Worm (Caenorhabditis elegans): ENCODE measurements around the gene pitr-6.

Gene pitr-6

DNA sequence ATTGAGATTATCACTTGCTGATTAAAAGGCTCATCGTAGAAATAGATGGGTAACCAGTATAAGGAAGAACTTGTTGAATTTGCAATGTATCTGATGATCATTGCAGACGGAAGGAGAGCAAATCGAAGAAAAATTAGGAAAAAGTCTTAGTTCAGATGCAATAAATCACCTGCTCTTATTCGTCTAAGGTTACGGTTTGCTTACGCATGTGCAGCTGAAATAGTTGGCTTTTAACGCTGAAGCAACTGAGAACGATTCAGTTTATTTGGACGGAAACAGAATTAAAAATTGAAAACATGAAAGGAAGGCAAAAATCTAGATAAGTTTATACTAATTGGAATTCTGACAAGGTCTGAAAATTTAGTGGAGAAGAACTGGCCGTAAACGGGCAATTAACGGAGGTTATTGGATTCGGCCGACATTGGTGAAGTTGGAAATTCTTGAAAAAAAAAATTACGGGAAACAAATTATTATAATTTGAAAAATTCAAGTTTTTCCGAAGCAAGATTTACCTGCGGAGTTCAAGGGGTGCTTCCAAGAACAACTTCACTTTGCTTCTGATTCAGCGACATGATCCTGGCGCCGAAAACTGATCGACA lies 7.7 kb downstream of the pitr-6 start, which contains the start of the genes sre-35 and sre-33:
Gene sre-35 (minus strand): TSS at position 101 of the 599 bp plus-strand sequence.
Gene sre-33 (plus strand): TSS at position 549 of the 599 bp plus-strand sequence.
- no peak for TF ChIP-seq zfp-2 (tag; optimal IDR thresholded peaks at IDR 0.05)
- TF ChIP-seq aha-1 (tag), result peak; percentile 81
- TF ChIP-seq sdz-12 (GFP tag; optimal IDR thresholded peaks at IDR 0.05), result no peak

DNA sequence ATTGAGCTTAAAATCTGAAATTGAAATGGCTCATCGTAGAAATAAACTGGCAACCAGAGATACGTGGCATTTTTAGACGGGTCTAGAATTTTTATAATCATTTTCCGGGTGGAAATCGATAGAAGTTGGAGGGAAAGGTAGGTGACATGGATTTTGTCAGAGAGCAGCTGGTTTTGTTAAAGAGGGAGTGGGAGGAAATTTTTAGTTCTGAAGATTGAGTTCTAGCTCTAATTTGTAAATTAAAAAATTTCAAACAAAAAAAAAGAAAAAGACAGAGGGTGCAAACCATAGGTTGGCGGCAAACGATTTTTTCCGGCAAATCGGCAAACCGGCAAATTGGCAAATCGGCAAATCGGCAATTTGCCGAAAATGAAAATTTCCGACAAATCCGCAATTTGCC lies 11.5 kb downstream of the pitr-6 start, which contains the start of gene sre-32:
Gene sre-32 (minus strand): TSS at position 101 of the 400 bp plus-strand sequence.
- TF ChIP-seq mdt-29 (GFP tag; IDR thresholded peaks at IDR 0.05) (no peak), vab-7 (GFP tag; IDR thresholded peaks at IDR 0.05) (no peak), nhr-237 (tag; optimal IDR thresholded peaks at IDR 0.05) (no peak), spr-3 (GFP tag; optimal IDR thresholded peaks at IDR 0.05) (no peak)

DNA sequence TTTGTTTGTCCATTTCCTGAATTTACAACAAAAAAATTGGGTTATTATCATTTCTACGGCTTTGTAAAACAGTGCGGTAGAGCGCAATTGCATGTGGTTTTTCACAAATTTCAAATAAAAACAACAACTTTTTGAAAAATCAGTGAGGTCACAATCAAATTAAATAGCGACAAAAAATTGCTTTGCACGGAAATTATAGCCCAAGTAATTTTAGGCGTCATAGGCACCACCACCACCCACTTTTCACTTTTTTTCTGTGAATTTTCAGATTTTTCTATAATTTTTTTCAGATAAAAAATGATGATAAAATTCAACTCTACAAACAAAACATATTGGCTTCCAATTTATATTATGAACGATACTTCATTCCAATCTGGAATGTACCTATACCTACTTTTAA lies 12.1 kb downstream of the pitr-6 start, which contains the start of gene sre-38:
Gene sre-38 (plus strand): TSS at position 301 of the 400 bp plus-strand sequence.
- TF ChIP-seq hif-1 (tag; optimal IDR thresholded peaks at IDR 0.05) (no peak), nhr-77 (tag; optimal IDR thresholded peaks at IDR 0.05) (no peak), tra-1 (GFP tag; IDR thresholded peaks at IDR 0.05) (no peak), unc-62 (GFP tag; optimal IDR thresholded peaks at IDR 0.05 in 1 of 2) (no peak), unc-62 (tag; optimal IDR thresholded peaks at IDR 0.05) (no peak), spr-1 (tag; optimal IDR thresholded peaks at IDR 0.05) (no peak), F26F4.8 (GFP tag; conservative IDR thresholded peaks at IDR 0.05) (no peak), mxl-3 (GFP tag; optimal IDR thresholded peaks at IDR 0.05) (no peak), spr-3 (GFP tag; optimal IDR thresholded peaks at IDR 0.05) (no peak)

- TF ChIP-seq R02D3.7 (tag; optimal IDR thresholded peaks at IDR 0.05) (no peak), lsy-2 (tag; optimal IDR thresholded peaks at IDR 0.05) (peak in 1 of 2 experiments; percentile 90), jun-1 (tag; optimal IDR thresholded peaks at IDR 0.05) (no peak), snpc-4 (tag; optimal IDR thresholded peaks at IDR 0.05) (peak; percentile 14), tag-97 (GFP tag; IDR thresholded peaks at IDR 0.05) (no peak), mdl-1 (tag; optimal IDR thresholded peaks at IDR 0.05) (peak in 1 of 2 experiments; percentile 17), nhr-77 (tag; optimal IDR thresholded peaks at IDR 0.05) (no peak), gei-8 (GFP tag; optimal IDR thresholded peaks at IDR 0.05) (no peak), nhr-41 (GFP tag; IDR thresholded peaks at IDR 0.05) (no peak), zfp-3 (GFP tag; conservative IDR thresholded peaks at IDR 0.05) (peak; percentile 60; the same call in 1 of the 2 replicates), unc-62 (GFP tag; optimal IDR thresholded peaks at IDR 0.05 in 1 of 2) (peak in 1 of 2 experiments; percentile 45), unc-62 (tag; optimal IDR thresholded peaks at IDR 0.05) (no peak), T20F7.1 (GFP tag; optimal IDR thresholded peaks at IDR 0.05) (no peak), dmd-9 (GFP tag; IDR thresholded peaks at IDR 0.05) (0 out of 2 replicates have a peak, but pooled peaks have one; percentile 50), ZK337.2 (GFP tag; IDR thresholded peaks at IDR 0.05) (no peak), ceh-82 (tag; optimal IDR thresholded peaks at IDR 0.05) (no peak), aly-2 (tag; optimal IDR thresholded peaks at IDR 0.05) (no peak), hmg-1.1 (GFP tag; IDR thresholded peaks at IDR 0.05) (peak; percentile 55; the same call in 1 of the 2 replicates), Y5F2A.4 (GFP tag; optimal IDR thresholded peaks at IDR 0.05) (no peak), unc-39 (tag; optimal IDR thresholded peaks at IDR 0.05) (no peak), dpl-1 (GFP tag; optimal IDR thresholded peaks at IDR 0.05) (peak; percentile 96), nhr-6 (tag; optimal IDR thresholded peaks at IDR 0.05) (peak; percentile 68), dmd-6 (GFP tag; IDR thresholded peaks at IDR 0.05) (peak; percentile 51), zip-2 (tag; optimal IDR thresholded peaks at IDR 0.05) (no peak), egl-43 (GFP tag; IDR thresholded peaks at IDR 0.05) (no peak), ceh-32 (tag; optimal IDR thresholded peaks at IDR 0.05; ENCODE audit: poor library complexity) (no peak), nhr-102 (tag; optimal IDR thresholded peaks at IDR 0.05) (no peak), mes-2 (tag; optimal IDR thresholded peaks at IDR 0.05; ENCODE audit: poor library complexity, severe bottlenecking) (peak; percentile 85), ceh-62 (tag; optimal IDR thresholded peaks at IDR 0.05) (no peak), mxl-3 (GFP tag; optimal IDR thresholded peaks at IDR 0.05) (no peak), fos-1 (tag; optimal IDR thresholded peaks at IDR 0.05) (no peak), nhr-111 (GFP tag; optimal IDR thresholded peaks at IDR 0.05) (no peak), madf-5 (GFP tag; IDR thresholded peaks at IDR 0.05) (no peak), ceh-28 (tag; optimal IDR thresholded peaks at IDR 0.05) (no peak)
Observed at ce11 chrII:12459422-12459821, 14.3 kb downstream of the pitr-6 start, which contains the start of gene tag-281. Gene tag-281, plus strand, starts transcription at chrII:12459761.

Measured in whole organism, L4 larva.